Worm (Caenorhabditis elegans): ENCODE measurements around the gene C48D5.3.

Gene C48D5.3

DNA sequence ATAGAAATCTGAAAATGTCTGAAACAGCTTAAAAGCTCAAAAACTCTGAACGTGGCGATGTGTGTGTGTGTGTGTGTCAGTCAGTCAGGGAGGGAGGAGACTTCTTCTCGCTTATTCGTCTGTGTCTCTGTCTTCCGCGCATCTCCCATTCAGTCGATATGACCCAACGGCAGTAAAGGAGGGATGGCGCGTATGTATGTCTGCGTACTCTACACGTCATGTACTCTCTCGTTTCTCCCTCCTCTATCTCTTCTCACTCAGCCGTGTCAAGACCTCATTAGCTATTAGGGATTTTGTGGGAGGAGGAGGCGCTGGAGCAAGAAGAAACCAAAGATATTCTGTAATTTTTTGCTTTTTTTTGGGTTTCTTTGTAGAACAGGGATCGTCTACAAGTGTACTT lies 49.5 kb downstream of the C48D5.3 start:
- TF ChIP-seq unc-62 (GFP tag; optimal IDR thresholded peaks at IDR 0.05) = no peak

DNA sequence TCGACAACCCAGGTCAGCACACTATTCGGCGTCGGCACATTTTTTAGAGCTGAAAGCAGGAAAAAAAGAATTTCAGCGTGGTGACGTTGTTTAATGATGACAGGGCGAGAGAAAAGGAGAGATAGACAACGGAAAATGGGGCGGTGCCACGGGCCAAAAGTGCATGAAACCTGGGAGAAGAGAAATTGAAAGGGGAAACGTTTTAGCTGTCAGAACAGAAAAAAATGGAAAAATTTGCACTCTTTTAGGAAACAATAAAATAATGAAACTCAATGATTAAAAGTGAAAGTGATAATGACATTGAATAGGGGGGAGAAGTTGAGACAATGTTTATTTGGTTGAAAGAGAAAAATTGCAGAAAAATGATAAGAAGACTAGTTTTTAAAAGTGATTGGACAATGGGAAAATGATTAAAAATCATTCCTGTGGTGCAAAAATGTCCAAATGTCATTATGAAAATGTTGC lies 51.8 kb downstream of the C48D5.3 start, which contains the start of gene pitp-1:
Gene pitp-1 (minus strand): TSS at position 51 of the 465 bp plus-strand sequence.
- no peak for TF ChIP-seq unc-62 (GFP tag; optimal IDR thresholded peaks at IDR 0.05)
